Worm (Caenorhabditis elegans): ENCODE data around the gene srsx-40.

ce11 chrV:7735319-7735718 is 31.9 kb upstream of the srsx-40 start, which contains the start of gene srr-10:
- TF ChIP-seq mbf-1 (tag; optimal IDR thresholded peaks at IDR 0.05) (no peak), unc-55 (GFP tag; optimal IDR thresholded peaks at IDR 0.05) (no peak), ztf-11 (tag; optimal IDR thresholded peaks at IDR 0.05) (no peak), unc-62 (GFP tag; optimal IDR thresholded peaks at IDR 0.05) (no peak), aly-2 (tag; optimal IDR thresholded peaks at IDR 0.05) (no peak), nhr-237 (tag; optimal IDR thresholded peaks at IDR 0.05) (no peak), lin-39 (tag; optimal IDR thresholded peaks at IDR 0.05) (no peak), C34F6.9 (tag; optimal IDR thresholded peaks at IDR 0.05) (no peak), ama-1 (optimal IDR thresholded peaks at IDR 0.05) (no peak), F13H6.1 (tag; optimal IDR thresholded peaks at IDR 0.05) (no peak), ceh-16 (tag; optimal IDR thresholded peaks at IDR 0.05) (no peak), unc-39 (tag; optimal IDR thresholded peaks at IDR 0.05) (no peak), nhr-12 (tag; optimal IDR thresholded peaks at IDR 0.05) (no peak)
